Worm (Caenorhabditis elegans) whole organism, midembryonic: Measurements from ENCODE around the gene W01G7.4.

Experiments
- T22C8.4 ChIP-seq: fragments of 200-800 bp; sonication (Bioruptor generic); IDR thresholded peaks from 2 replicates; pipeline ENCODE4 v1.3.6; 2022; ENCODE audit warnings: missing genetic modification characterization, missing compliant biosample characterization
- cog-1 ChIP-seq: sonication (generic microtip); optimal IDR thresholded peaks from 2 replicates; lab custom pipeline; 2016; ENCODE audit warnings: missing genetic modification characterization, missing compliant biosample characterization
- flt-1 ChIP-seq: fragments of 200-800 bp; sonication (Bioruptor generic); IDR thresholded peaks from 2 replicates; pipeline ENCODE4 v1.3.6; 2022; ENCODE audit warnings: missing genetic modification characterization, missing compliant biosample characterization
- klf-2 ChIP-seq: fragments of 200-800 bp; sonication (Bioruptor generic); conservative IDR thresholded peaks from 2 replicates; pipeline ENCODE4 v1.3.6; 2022; ENCODE audit warnings: missing genetic modification reagents, missing genetic modification characterization, missing compliant biosample characterization
- med-1 ChIP-seq: sonication (generic microtip); optimal IDR thresholded peaks from 2 replicates; lab custom pipeline; 2017; ENCODE audit warnings: missing genetic modification characterization, mild to moderate bottlenecking, missing compliant biosample characterization, antibody characterized with exemption, missing genetic modification reagents; ENCODE audit not compliant: insufficient read depth
- ztf-23 ChIP-seq: fragments of 200-800 bp; sonication (Bioruptor generic); IDR thresholded peaks from 2 replicates; pipeline ENCODE4 v1.3.6; 2022; ENCODE audit warnings: missing genetic modification reagents, missing genetic modification characterization, missing compliant biosample characterization
- ztf-29 ChIP-seq: fragments of 200-800 bp; sonication (Bioruptor generic); IDR thresholded peaks from 2 replicates; pipeline ENCODE4 v1.3.6; 2022; ENCODE audit warnings: missing genetic modification reagents, missing genetic modification characterization, missing compliant biosample characterization

DNA sequence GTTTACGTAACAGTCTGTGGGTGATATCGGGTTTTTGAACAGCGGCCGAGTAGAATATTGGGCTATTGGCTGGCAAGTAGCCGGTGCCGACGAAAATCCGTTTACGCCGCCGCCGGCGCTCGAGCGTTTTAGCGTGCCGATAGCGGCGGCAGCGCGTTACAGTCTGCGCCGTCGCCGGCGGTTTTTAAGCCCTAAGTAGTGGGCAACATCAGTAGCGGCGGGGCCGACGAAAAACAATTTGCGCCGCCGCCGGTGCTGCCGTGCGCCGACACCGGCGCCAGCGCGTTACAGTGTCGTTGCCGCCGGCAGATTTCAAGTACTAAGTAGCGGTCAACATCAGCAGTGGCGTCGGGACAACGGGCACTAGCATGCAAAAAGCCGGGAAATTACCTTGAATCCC is 35.3 kb downstream of the W01G7.4 start:
- TF ChIP-seq ztf-23: no peak
- TF ChIP-seq T22C8.4 (GFP tag; lab: Robert Waterston, UW): no peak
- TF ChIP-seq med-1 (GFP tag; lab: Kevin White, UChicago): no peak
- TF ChIP-seq klf-2 (GFP tag; lab: Robert Waterston, UW): no peak
- no peak for TF ChIP-seq ztf-29 (GFP tag; lab: Robert Waterston, UW)
- no peak for TF ChIP-seq flt-1 (GFP tag; lab: Robert Waterston, UW)
- TF ChIP-seq cog-1 (tag; lab: Kevin White, UChicago): no peak
